Fruit fly (Drosophila melanogaster): ENCODE data around the gene CG17264.

Gene CG17264

dm6 chr2L:3004601-3005000 lies 13.7 kb upstream of the CG17264 start:
- TF ChIP-seq CTCF (optimal IDR thresholded peaks at IDR 0.05) (no peak), CG8478 (optimal IDR thresholded peaks at IDR 0.05) (no peak)

- TF ChIP-seq CG8478 (optimal IDR thresholded peaks at IDR 0.05) (no peak), CTCF (optimal IDR thresholded peaks at IDR 0.05) (no peak)
Measured at dm6 chr2L:3005483-3005882, 12.8 kb upstream of the CG17264 start.

- TF ChIP-seq CG8478 (optimal IDR thresholded peaks at IDR 0.05) (no peak), CTCF (optimal IDR thresholded peaks at IDR 0.05) (no peak)
Measured at dm6 chr2L:3006194-3006593, 12.1 kb upstream of the CG17264 start.

- TF ChIP-seq CG8478 (optimal IDR thresholded peaks at IDR 0.05): no peak
- no peak for TF ChIP-seq CTCF (optimal IDR thresholded peaks at IDR 0.05)
Measured at dm6 chr2L:3006925-3007426, 11.3 kb upstream of the CG17264 start.

- TF ChIP-seq CTCF (optimal IDR thresholded peaks at IDR 0.05): no peak
- no peak for TF ChIP-seq CG8478 (optimal IDR thresholded peaks at IDR 0.05)
Measured at dm6 chr2L:3009438-3009837, 8.9 kb upstream of the CG17264 start.

dm6 chr2L:3011484-3011883 lies 6.8 kb upstream of the CG17264 start:
- TF ChIP-seq CTCF (optimal IDR thresholded peaks at IDR 0.05): no peak
- no peak for TF ChIP-seq CG8478 (optimal IDR thresholded peaks at IDR 0.05)

- TF ChIP-seq CG8478 (optimal IDR thresholded peaks at IDR 0.05): no peak
- TF ChIP-seq CTCF (optimal IDR thresholded peaks at IDR 0.05): no peak
Measured at dm6 chr2L:3012780-3013179, 5.5 kb upstream of the CG17264 start.

- TF ChIP-seq CTCF (optimal IDR thresholded peaks at IDR 0.05) (peak in 1 of 2 experiments; percentile 23), CG8478 (optimal IDR thresholded peaks at IDR 0.05) (no peak)
Measured at dm6 chr2L:3022986-3023385, 4.7 kb downstream of the CG17264 start, which contains the start of the genes alpha4GT1 and Prp40. Gene alpha4GT1, minus strand, starts transcription at chr2L:3023141. Gene Prp40, plus strand, starts transcription at chr2L:3023226.

dm6 chr2L:3029012-3029411 lies 10.7 kb downstream of the CG17264 start, which contains the start of the genes Sf3b2 and CG17219:
Gene Sf3b2, minus strand, starts transcription at chr2L:3029168.
Gene CG17219, plus strand, starts transcription at chr2L:3029253.
- TF ChIP-seq CTCF (optimal IDR thresholded peaks at IDR 0.05) (no peak), CG8478 (optimal IDR thresholded peaks at IDR 0.05) (no peak)

dm6 chr2L:3030350-3030749 lies 12.0 kb downstream of the CG17264 start, which contains the start of gene GABPI:
Gene GABPI, plus strand, starts transcription at chr2L:3030539.
- TF ChIP-seq CTCF (optimal IDR thresholded peaks at IDR 0.05) (no peak), CG8478 (optimal IDR thresholded peaks at IDR 0.05) (no peak)

dm6 chr2L:3034969-3035368 lies 16.7 kb downstream of the CG17264 start, which contains the start of gene CG17258:
Gene CG17258, minus strand, starts transcription at chr2L:3035348.
- TF ChIP-seq CTCF (optimal IDR thresholded peaks at IDR 0.05) (peak; percentile 65 to 73), CG8478 (optimal IDR thresholded peaks at IDR 0.05) (no peak)

- TF ChIP-seq CG8478 (optimal IDR thresholded peaks at IDR 0.05) (no peak), CTCF (optimal IDR thresholded peaks at IDR 0.05) (no peak)
Measured at dm6 chr2L:3037153-3037579, 18.9 kb downstream of the CG17264 start, which contains the start of the genes CG17260 and SerRS. Gene CG17260, plus strand, starts transcription at chr2L:3037230. Gene SerRS, minus strand, starts transcription at chr2L:3037403.

- no peak for TF ChIP-seq CG8478 (optimal IDR thresholded peaks at IDR 0.05)
- no peak for TF ChIP-seq CTCF (optimal IDR thresholded peaks at IDR 0.05)
Measured at dm6 chr2L:3039774-3040173, 21.5 kb downstream of the CG17264 start, which contains the start of the genes cnir and CG17221. Gene cnir, minus strand, starts transcription at chr2L:3039812. Gene CG17221, plus strand, starts transcription at chr2L:3039976.

- TF ChIP-seq CTCF (optimal IDR thresholded peaks at IDR 0.05) (no peak), CG8478 (optimal IDR thresholded peaks at IDR 0.05) (no peak)
Measured at dm6 chr2L:3041918-3042615, 23.8 kb downstream of the CG17264 start, which contains the start of gene CG17261. Gene CG17261, plus strand, starts transcription at chr2L:3042551.

dm6 chr2L:3043647-3044046 lies 25.3 kb downstream of the CG17264 start, which contains the start of gene FASN2:
Gene FASN2, plus strand, starts transcription at chr2L:3043947.
- TF ChIP-seq CTCF (optimal IDR thresholded peaks at IDR 0.05): no peak
- TF ChIP-seq CG8478 (optimal IDR thresholded peaks at IDR 0.05): no peak
